Fruit fly (Drosophila melanogaster) Kc167 (cell line): ENCODE measurements around the gene Serinc.

Experiments
- h ChIP-seq: fragments of >200 bp; optimal IDR thresholded peaks from 3 replicates; lab custom pipeline; 2018; ENCODE audit warnings: missing external identifiers
- insv ChIP-seq: fragments of >200 bp; optimal IDR thresholded peaks from 3 replicates; lab custom pipeline; 2018; ENCODE audit warnings: missing external identifiers

DNA sequence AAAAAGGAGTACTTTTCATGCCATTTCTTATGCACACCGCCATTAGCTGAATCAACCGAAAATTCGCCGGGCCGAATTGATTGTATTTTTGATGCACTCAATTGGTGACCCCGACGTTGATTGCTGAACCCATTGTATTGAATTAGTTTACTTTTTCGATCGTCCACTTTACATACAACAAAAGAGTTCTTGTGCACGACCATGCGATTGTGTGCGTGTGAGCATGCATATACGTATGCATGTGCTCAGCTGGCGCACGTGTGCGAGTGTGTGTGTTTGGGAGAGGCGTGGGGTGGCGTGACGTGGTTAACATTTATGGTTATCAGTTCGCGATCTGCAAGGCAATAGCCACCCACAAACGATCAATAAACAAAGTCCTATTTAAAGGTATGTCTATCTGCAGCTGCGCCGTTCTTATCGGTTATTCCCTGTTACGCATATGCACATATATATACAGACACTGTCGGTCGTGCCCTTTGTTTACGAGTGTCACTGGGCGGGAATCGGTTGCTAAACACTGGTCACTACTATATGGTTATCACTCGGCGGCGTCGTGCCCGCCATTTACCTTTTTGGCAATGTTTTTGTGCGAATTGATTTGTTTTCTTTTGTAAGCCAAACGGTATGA is 27.2 kb upstream of the Serinc start:
- no peak for TF ChIP-seq insv (lab: Kevin White, UChicago)
- TF ChIP-seq h (lab: Kevin White, UChicago), result no peak
